Worm (Caenorhabditis elegans) whole organism, L4 larva: ENCODE measurements around the gene F11G11.5.

Source experiments
- D1046.2 ChIP-seq: fragments of 200-800 bp; sonication (Bioruptor generic); IDR thresholded peaks from 2 replicates; pipeline ENCODE4 v1.3.6; 2022; ENCODE audit warnings: missing genetic modification characterization, missing compliant biosample characterization
- F10B5.3 ChIP-seq: sonication (generic microtip); optimal IDR thresholded peaks from 2 replicates; lab custom pipeline; 2016; ENCODE audit warnings: mild to moderate bottlenecking, missing genetic modification characterization, missing compliant biosample characterization
- F37D6.2 ChIP-seq: sonication (generic microtip); optimal IDR thresholded peaks from 2 replicates; lab custom pipeline; 2016; ENCODE audit warnings: mild to moderate bottlenecking, missing genetic modification characterization, missing compliant biosample characterization
- R02D3.7 ChIP-seq: fragments of 150-350 bp; sonication (generic microtip); optimal IDR thresholded peaks from 3 replicates; lab custom pipeline; 2014; ENCODE audit warnings: missing biosample characterization, missing genetic modification characterization
- Y5F2A.4 ChIP-seq: fragments of 200-800 bp; sonication (Bioruptor generic); optimal IDR thresholded peaks from 2 replicates; lab custom pipeline; 2018; ENCODE audit warnings: mild to moderate bottlenecking, missing genetic modification characterization, missing compliant biosample characterization
- ZK546.5 ChIP-seq, 2 experiments: sonication (generic microtip); optimal IDR thresholded peaks; 2 replicates each; lab custom pipeline; 2017; ENCODE audit warnings: missing biosample characterization in 2 of 2, missing genetic modification characterization in 2 of 2
- aly-2 ChIP-seq: sonication (generic microtip); optimal IDR thresholded peaks from 2 replicates; lab custom pipeline; 2018; ENCODE audit warnings: missing biosample characterization, missing genetic modification characterization
- attf-4 ChIP-seq: sonication (generic microtip); optimal IDR thresholded peaks from 3 replicates; lab custom pipeline; 2017; ENCODE audit warnings: missing biosample characterization, missing genetic modification characterization
- ceh-28 ChIP-seq: fragments of 150-350 bp; optimal IDR thresholded peaks from 2 replicates; lab custom pipeline; 2014; ENCODE audit warnings: missing biosample characterization, missing genetic modification reagents, missing genetic modification characterization
- ceh-32 ChIP-seq: sonication (generic microtip); optimal IDR thresholded peaks from 2 replicates; lab custom pipeline; 2016; ENCODE audit warnings: mild to moderate bottlenecking, missing genetic modification characterization, missing compliant biosample characterization; ENCODE audit not compliant: poor library complexity
- ceh-44 ChIP-seq: fragments of 200-800 bp; sonication (Bioruptor generic); IDR thresholded peaks from 2 replicates; pipeline ENCODE4 v1.3.6; 2022; ENCODE audit warnings: missing genetic modification reagents, missing genetic modification characterization, missing compliant biosample characterization
- cey-2 ChIP-seq: sonication (generic microtip); optimal IDR thresholded peaks from 3 replicates; lab custom pipeline; 2017; ENCODE audit warnings: missing genetic modification characterization, mild to moderate bottlenecking, missing compliant biosample characterization, antibody characterized with exemption, borderline replicate concordance; ENCODE audit not compliant: insufficient read depth
- daf-12 ChIP-seq: fragments of 150-350 bp; optimal IDR thresholded peaks from 2 replicates; lab custom pipeline; 2014; ENCODE audit warnings: missing biosample characterization, missing genetic modification reagents, missing genetic modification characterization
- daf-16 ChIP-seq, 3 experiments: sonication (generic microtip); optimal IDR thresholded peaks; 2 replicates each; lab custom pipeline; 2016 to 2017; ENCODE audit warnings: missing genetic modification characterization in 3 of 3, missing genetic modification reagents in 3 of 3, mild to moderate bottlenecking in 2 of 3, missing compliant biosample characterization in 2 of 3, missing biosample characterization in 1 of 3, moderate library complexity in 1 of 3
- dmd-6 ChIP-seq: fragments of 200-800 bp; sonication (Bioruptor generic); IDR thresholded peaks from 2 replicates; pipeline ENCODE4 v1.3.6; 2022; ENCODE audit warnings: missing genetic modification reagents, missing genetic modification characterization, missing compliant biosample characterization
- dpl-1 ChIP-seq: fragments of 150-350 bp; optimal IDR thresholded peaks from 2 replicates; lab custom pipeline; 2014; ENCODE audit warnings: missing biosample characterization, missing genetic modification reagents, missing genetic modification characterization
- duxl-1 ChIP-seq: sonication (generic microtip); optimal IDR thresholded peaks from 2 replicates; lab custom pipeline; 2016; ENCODE audit warnings: mild to moderate bottlenecking, missing genetic modification characterization, moderate library complexity, missing compliant biosample characterization; ENCODE audit not compliant: poor library complexity
- dve-1 ChIP-seq: sonication (generic microtip); optimal IDR thresholded peaks from 2 replicates; lab custom pipeline; 2017; ENCODE audit warnings: antibody characterized with exemption, mild to moderate bottlenecking, missing genetic modification characterization, missing compliant biosample characterization; ENCODE audit not compliant: insufficient read depth
- egl-27 ChIP-seq: sonication (generic microtip); optimal IDR thresholded peaks from 3 replicates; lab custom pipeline; 2017; ENCODE audit warnings: missing biosample characterization, missing genetic modification reagents, missing genetic modification characterization
- fkh-10 ChIP-seq: fragments of 150-350 bp; optimal IDR thresholded peaks from 2 replicates; lab custom pipeline; 2014; ENCODE audit warnings: missing biosample characterization, missing genetic modification reagents, missing genetic modification characterization
- gei-8 ChIP-seq: fragments of 200-800 bp; sonication (Bioruptor generic); optimal IDR thresholded peaks from 2 replicates; lab custom pipeline; 2018; ENCODE audit warnings: mild to moderate bottlenecking, missing genetic modification characterization, missing compliant biosample characterization
- hif-1 ChIP-seq, 2 experiments: sonication (generic microtip); optimal IDR thresholded peaks; 2 replicates each; lab custom pipeline; 2016 to 2017; ENCODE audit warnings: missing compliant biosample characterization in 2 of 2, missing genetic modification characterization in 2 of 2, missing genetic modification reagents in 2 of 2, missing genotype in 2 of 2, mild to moderate bottlenecking in 1 of 2
- hlh-11 ChIP-seq: fragments of 200-800 bp; sonication (Bioruptor generic); optimal IDR thresholded peaks from 2 replicates; lab custom pipeline; 2018; ENCODE audit warnings: mild to moderate bottlenecking, missing genetic modification characterization, missing compliant biosample characterization
- hlh-30 ChIP-seq: sonication (generic microtip); optimal IDR thresholded peaks from 2 replicates; lab custom pipeline; 2017; ENCODE audit warnings: antibody characterized with exemption, mild to moderate bottlenecking, missing genetic modification characterization, missing compliant biosample characterization; ENCODE audit not compliant: insufficient read depth
- lin-15B ChIP-seq: fragments of 150-350 bp; sonication (generic microtip); optimal IDR thresholded peaks from 3 replicates; lab custom pipeline; 2014; ENCODE audit warnings: missing biosample characterization, missing genetic modification characterization
- mes-2 ChIP-seq: sonication (generic microtip); optimal IDR thresholded peaks from 2 replicates; lab custom pipeline; 2016; ENCODE audit warnings: missing genotype, mild to moderate bottlenecking, missing genetic modification characterization, missing compliant biosample characterization; ENCODE audit not compliant: poor library complexity, severe bottlenecking
- mxl-3 ChIP-seq: fragments of 200-800 bp; sonication (Bioruptor generic); optimal IDR thresholded peaks from 2 replicates; lab custom pipeline; 2018; ENCODE audit warnings: mild to moderate bottlenecking, missing genetic modification characterization, missing compliant biosample characterization
- nhr-10 ChIP-seq: fragments of 150-350 bp; optimal IDR thresholded peaks from 2 replicates; lab custom pipeline; 2014; ENCODE audit warnings: missing biosample characterization, missing genetic modification characterization
- nhr-102 ChIP-seq: sonication (generic microtip); optimal IDR thresholded peaks from 2 replicates; lab custom pipeline; 2016; ENCODE audit warnings: mild to moderate bottlenecking, missing genetic modification characterization, moderate library complexity, missing compliant biosample characterization
- nhr-11 ChIP-seq: fragments of 150-350 bp; optimal IDR thresholded peaks from 2 replicates; lab custom pipeline; 2014; ENCODE audit warnings: missing biosample characterization, missing genetic modification characterization
- nhr-111 ChIP-seq: fragments of 200-800 bp; sonication (Bioruptor generic); optimal IDR thresholded peaks from 2 replicates; lab custom pipeline; 2018; ENCODE audit warnings: mild to moderate bottlenecking, missing genetic modification characterization, missing compliant biosample characterization
- nhr-237 ChIP-seq: sonication (generic microtip); optimal IDR thresholded peaks from 2 replicates; lab custom pipeline; 2017; ENCODE audit warnings: missing biosample characterization, missing genetic modification characterization
- nhr-25 ChIP-seq: sonication (generic microtip); optimal IDR thresholded peaks from 2 replicates; lab custom pipeline; 2017; ENCODE audit warnings: missing genetic modification characterization, mild to moderate bottlenecking, missing compliant biosample characterization, antibody characterized with exemption, moderate library complexity, borderline replicate concordance; ENCODE audit not compliant: insufficient read depth
- nhr-6 ChIP-seq: fragments of 150-350 bp; optimal IDR thresholded peaks from 2 replicates; lab custom pipeline; 2014; ENCODE audit warnings: missing biosample characterization, missing genetic modification characterization
- nhr-77 ChIP-seq: fragments of 150-350 bp; optimal IDR thresholded peaks from 2 replicates; lab custom pipeline; 2014; ENCODE audit warnings: missing biosample characterization, missing genetic modification characterization
- php-3 ChIP-seq: fragments of 200-800 bp; sonication (Bioruptor generic); IDR thresholded peaks from 2 replicates; pipeline ENCODE4 v1.3.6; 2022; ENCODE audit warnings: missing genetic modification reagents, missing genetic modification characterization, missing compliant biosample characterization
- pqm-1 ChIP-seq: sonication (generic microtip); optimal IDR thresholded peaks from 2 replicates; lab custom pipeline; 2017; ENCODE audit warnings: missing biosample characterization, missing genetic modification characterization
- saeg-2 ChIP-seq: fragments of 200-800 bp; sonication (Bioruptor generic); IDR thresholded peaks from 2 replicates; pipeline ENCODE4 v1.3.6; 2022; ENCODE audit warnings: missing genetic modification reagents, missing genetic modification characterization, missing compliant biosample characterization
- sdz-12 ChIP-seq: fragments of 200-800 bp; sonication (Bioruptor generic); optimal IDR thresholded peaks from 2 replicates; lab custom pipeline; 2018; ENCODE audit warnings: mild to moderate bottlenecking, missing genetic modification characterization, missing compliant biosample characterization
- snpc-1.2 ChIP-seq: fragments of 200-800 bp; sonication (Bioruptor generic); IDR thresholded peaks from 2 replicates; pipeline ENCODE4 v1.3.6; 2022; ENCODE audit warnings: missing genetic modification reagents, missing genetic modification characterization, missing compliant biosample characterization
- snpc-4 ChIP-seq: fragments of 150-350 bp; optimal IDR thresholded peaks from 2 replicates; lab custom pipeline; 2014; ENCODE audit warnings: missing biosample characterization, missing genetic modification characterization
- spr-1 ChIP-seq: sonication (generic microtip); optimal IDR thresholded peaks from 2 replicates; lab custom pipeline; 2016; ENCODE audit warnings: mild to moderate bottlenecking, missing genetic modification characterization, missing compliant biosample characterization
- tag-97 ChIP-seq: fragments of 200-800 bp; sonication (Bioruptor generic); IDR thresholded peaks from 2 replicates; pipeline ENCODE4 v1.3.6; 2022; ENCODE audit warnings: missing genetic modification characterization, missing compliant biosample characterization
- tra-1 ChIP-seq: fragments of 200-800 bp; sonication (Bioruptor generic); IDR thresholded peaks from 2 replicates; pipeline ENCODE4 v1.3.6; 2022; ENCODE audit warnings: missing genetic modification reagents, missing genetic modification characterization, missing compliant biosample characterization
- zag-1 ChIP-seq: fragments of 150-350 bp; optimal IDR thresholded peaks from 2 replicates; lab custom pipeline; 2014; ENCODE audit warnings: missing biosample characterization, missing genetic modification characterization
- zfp-2 ChIP-seq: sonication (generic microtip); optimal IDR thresholded peaks from 2 replicates; lab custom pipeline; 2016; ENCODE audit warnings: mild to moderate bottlenecking, missing genetic modification characterization, missing compliant biosample characterization
- zip-11 ChIP-seq: fragments of 200-800 bp; sonication (Bioruptor generic); IDR thresholded peaks from 2 replicates; pipeline ENCODE4 v1.3.6; 2022; ENCODE audit warnings: missing genetic modification characterization, missing compliant biosample characterization
- zip-2 ChIP-seq: fragments of 150-350 bp; optimal IDR thresholded peaks from 2 replicates; lab custom pipeline; 2014; ENCODE audit warnings: missing biosample characterization, missing genetic modification characterization
- ztf-11 ChIP-seq: fragments of 150-350 bp; optimal IDR thresholded peaks from 2 replicates; lab custom pipeline; 2014; ENCODE audit warnings: missing biosample characterization, missing genetic modification characterization

The F11G11.5 gene

DNA sequence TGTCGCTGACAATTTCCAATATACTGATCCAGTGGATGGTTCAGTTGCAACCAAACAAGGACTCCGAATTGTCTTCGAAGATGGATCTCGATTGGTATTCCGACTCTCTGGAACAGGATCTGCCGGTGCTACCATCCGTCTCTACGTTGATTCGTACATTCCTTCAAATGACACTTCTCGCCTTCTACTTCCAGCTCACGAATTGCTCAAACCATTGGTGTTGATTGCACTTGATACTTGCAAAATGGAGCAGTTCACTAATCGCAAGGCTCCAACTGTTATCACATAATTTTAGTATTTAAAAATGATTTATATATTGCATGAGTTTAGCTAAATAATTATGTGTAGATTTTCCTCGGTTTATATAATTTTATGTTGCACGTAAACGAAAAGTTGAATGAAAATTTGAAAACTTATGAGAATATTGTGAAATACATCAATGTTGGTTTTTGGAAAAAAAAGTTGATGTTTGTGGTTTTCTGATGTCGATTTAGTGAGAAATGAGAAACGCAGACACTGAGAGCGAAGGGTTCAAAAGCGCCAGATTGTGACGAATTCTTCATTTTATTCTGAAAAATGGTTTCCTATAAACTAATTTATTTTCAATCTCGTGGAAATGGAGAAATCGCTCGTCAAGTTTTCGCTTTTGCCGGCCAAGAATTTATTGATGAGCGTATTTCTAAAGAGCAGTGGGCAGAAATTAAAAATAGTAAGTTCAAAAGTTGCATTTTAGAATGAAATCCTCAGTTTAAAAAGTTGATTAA is 33.5 kb downstream of the F11G11.5 start, which contains the start of gene gst-9:
Gene gst-9, plus strand, starts transcription at position 574 of the 764 bp plus-strand sequence.
- no peak for TF ChIP-seq attf-4 (tag; lab: Kevin White, UChicago)
- no peak for TF ChIP-seq cey-2 (tag; lab: Kevin White, UChicago)
- TF ChIP-seq snpc-1.2 = no peak
- TF ChIP-seq lin-15B (tag; lab: Kevin White, UChicago) = no peak
- no peak for TF ChIP-seq nhr-237 (tag; lab: Kevin White, UChicago)
- no peak for TF ChIP-seq fkh-10 (GFP tag; lab: Kevin White, UChicago)
- TF ChIP-seq Y5F2A.4 (GFP tag; lab: Kevin White, UChicago) = peak; percentile 17
- no peak for TF ChIP-seq tra-1 (GFP tag; lab: Robert Waterston, UW)
- TF ChIP-seq R02D3.7 (tag; lab: Kevin White, UChicago) = no peak
- TF ChIP-seq pqm-1 (tag; lab: Kevin White, UChicago) = no peak
- TF ChIP-seq dve-1 (tag; lab: Kevin White, UChicago) = peak; percentile 86
- peak; percentile 42 for TF ChIP-seq hlh-11
- no peak for TF ChIP-seq dpl-1 (GFP tag; lab: Kevin White, UChicago)
- no peak for TF ChIP-seq zip-2 (tag; lab: Kevin White, UChicago)
- TF ChIP-seq dmd-6 = 0 out of 2 replicates have a peak, but pooled peaks have one; percentile 8
- TF ChIP-seq ceh-44 (GFP tag; lab: Robert Waterston, UW) = no peak
- TF ChIP-seq nhr-10 (tag; lab: Kevin White, UChicago) = no peak
- no peak for TF ChIP-seq mes-2 (tag; lab: Kevin White, UChicago)
- TF ChIP-seq nhr-102 (tag; lab: Kevin White, UChicago) = peak; percentile 51
- TF ChIP-seq D1046.2 (GFP tag; lab: Robert Waterston, UW) = no peak
- TF ChIP-seq F37D6.2 = no peak
- no peak for TF ChIP-seq nhr-77 (tag; lab: Kevin White, UChicago)
- TF ChIP-seq daf-12 (tag; lab: Kevin White, UChicago) = no peak
- no peak for TF ChIP-seq zfp-2 (tag; lab: Kevin White, UChicago)
- TF ChIP-seq ztf-11 (tag; lab: Kevin White, UChicago) = no peak
- no peak for TF ChIP-seq gei-8 (GFP tag; lab: Kevin White, UChicago)
- no peak for TF ChIP-seq egl-27 (tag; lab: Kevin White, UChicago)
- no peak for TF ChIP-seq nhr-25 (tag; lab: Kevin White, UChicago)
- no peak for TF ChIP-seq tag-97 (GFP tag; lab: Robert Waterston, UW)
- no peak for TF ChIP-seq aly-2 (tag; lab: Kevin White, UChicago)
- no peak for TF ChIP-seq snpc-4 (tag; lab: Kevin White, UChicago)
- no peak for TF ChIP-seq hif-1 (tag; optimal IDR thresholded peaks at IDR 0.05; lab: Kevin White, UChicago)
- TF ChIP-seq ZK546.5 (tag; optimal IDR thresholded peaks at IDR 0.05; lab: Kevin White, UChicago) = no peak
- TF ChIP-seq spr-1 = peak; percentile 23
- TF ChIP-seq daf-16 (GFP tag; optimal IDR thresholded peaks at IDR 0.05; lab: Kevin White, UChicago) = no peak
- peak; percentile 59 for TF ChIP-seq daf-16 (tag; optimal IDR thresholded peaks at IDR 0.05; lab: Kevin White, UChicago)
- no peak for TF ChIP-seq ceh-28
- no peak for TF ChIP-seq nhr-6 (tag; lab: Kevin White, UChicago)
- TF ChIP-seq ceh-32 (tag; lab: Kevin White, UChicago) = no peak
- no peak for TF ChIP-seq saeg-2 (GFP tag; lab: Robert Waterston, UW)
- no peak for TF ChIP-seq mxl-3
- no peak for TF ChIP-seq duxl-1 (tag; lab: Kevin White, UChicago)
- no peak for TF ChIP-seq sdz-12 (GFP tag; lab: Kevin White, UChicago)
- no peak for TF ChIP-seq zip-11 (GFP tag; lab: Robert Waterston, UW)
- TF ChIP-seq hlh-30 (tag; lab: Kevin White, UChicago) = peak; percentile 10
- no peak for TF ChIP-seq nhr-11 (tag; lab: Kevin White, UChicago)
- no peak for TF ChIP-seq nhr-111 (GFP tag; lab: Kevin White, UChicago)
- 0 out of 2 replicates have a peak, but pooled peaks have one; percentile 45 for TF ChIP-seq php-3 (GFP tag; lab: Robert Waterston, UW)
- TF ChIP-seq F10B5.3 = no peak
- TF ChIP-seq zag-1 (tag; lab: Kevin White, UChicago) = no peak
